Worm (Caenorhabditis elegans): Measurements from ENCODE around the gene zmp-6.

zmp-6 gene

ce11 chrIII:7207903-7208497 lies 39.6 kb downstream of the zmp-6 start, which contains the start of gene rpl-6 (continued):
- TF ChIP-seq skn-1 (tag; optimal IDR thresholded peaks at IDR 0.05) (peak; percentile 77), lin-39 (tag; optimal IDR thresholded peaks at IDR 0.05) (peak; percentile 73), lin-15B (tag; optimal IDR thresholded peaks at IDR 0.05) (peak; percentile 93), egl-27 (tag; optimal IDR thresholded peaks at IDR 0.05) (peak; percentile 72), nhr-23 (tag; optimal IDR thresholded peaks at IDR 0.05) (peak; percentile 98), ceh-16 (tag; optimal IDR thresholded peaks at IDR 0.05) (peak; percentile 21), fkh-10 (GFP tag; optimal IDR thresholded peaks at IDR 0.05) (peak; percentile 14), fos-1 (tag; optimal IDR thresholded peaks at IDR 0.05) (no peak), nhr-25 (tag; optimal IDR thresholded peaks at IDR 0.05) (peak; percentile 88), pha-4 (tag; optimal IDR thresholded peaks at IDR 0.05) (peak; percentile 98), nhr-43 (tag; optimal IDR thresholded peaks at IDR 0.05; ENCODE audit: poor library complexity, severe bottlenecking) (peak; percentile 79), unc-39 (tag; optimal IDR thresholded peaks at IDR 0.05) (no peak), hmg-11 (tag; optimal IDR thresholded peaks at IDR 0.05) (peak; percentile 81)

ce11 chrIII:7203130-7203775 lies 44.4 kb downstream of the zmp-6 start:
- TF ChIP-seq aly-2 (tag; optimal IDR thresholded peaks at IDR 0.05) (no peak), ceh-28 (tag; optimal IDR thresholded peaks at IDR 0.05) (peak; percentile 49), lsy-12 (tag; optimal IDR thresholded peaks at IDR 0.05) (peak; percentile 5), skn-1 (tag; optimal IDR thresholded peaks at IDR 0.05) (no peak), nhr-67 (tag; optimal IDR thresholded peaks at IDR 0.05) (no peak), nhr-23 (tag; optimal IDR thresholded peaks at IDR 0.05) (peak; percentile 68), ztf-4 (tag; optimal IDR thresholded peaks at IDR 0.05) (no peak), nhr-237 (tag; optimal IDR thresholded peaks at IDR 0.05) (no peak), fkh-10 (GFP tag; optimal IDR thresholded peaks at IDR 0.05) (no peak), ceh-16 (tag; optimal IDR thresholded peaks at IDR 0.05) (no peak), nhr-12 (tag; optimal IDR thresholded peaks at IDR 0.05) (no peak), nhr-77 (tag; optimal IDR thresholded peaks at IDR 0.05) (no peak), fkh-2 (tag; optimal IDR thresholded peaks at IDR 0.05) (no peak), nfya-1 (tag; optimal IDR thresholded peaks at IDR 0.05; ENCODE audit: insufficient read depth) (no peak), elt-2 (tag; optimal IDR thresholded peaks at IDR 0.05) (no peak), unc-39 (tag; optimal IDR thresholded peaks at IDR 0.05) (no peak), egl-5 (tag; optimal IDR thresholded peaks at IDR 0.05) (no peak), elt-3 (tag; optimal IDR thresholded peaks at IDR 0.05) (peak in 1 of 3 experiments; percentile 44), jun-1 (tag; optimal IDR thresholded peaks at IDR 0.05) (no peak), elt-1 (tag; optimal IDR thresholded peaks at IDR 0.05) (no peak), nhr-11 (tag; optimal IDR thresholded peaks at IDR 0.05) (no peak), ama-1 (optimal IDR thresholded peaks at IDR 0.05) (no peak), pqm-1 (tag; optimal IDR thresholded peaks at IDR 0.05) (no peak), eor-1 (tag; optimal IDR thresholded peaks at IDR 0.05) (no peak), ZK546.5 (tag; optimal IDR thresholded peaks at IDR 0.05) (no peak), R02D3.7 (tag; optimal IDR thresholded peaks at IDR 0.05) (no peak), nhr-43 (tag; optimal IDR thresholded peaks at IDR 0.05; ENCODE audit: poor library complexity, severe bottlenecking) (no peak), fos-1 (tag; optimal IDR thresholded peaks at IDR 0.05) (no peak), pha-4 (tag; optimal IDR thresholded peaks at IDR 0.05) (no peak), ceh-9 (tag; optimal IDR thresholded peaks at IDR 0.05) (no peak), nhr-25 (tag; optimal IDR thresholded peaks at IDR 0.05) (peak; percentile 58), nhr-76 (tag; optimal IDR thresholded peaks at IDR 0.05) (no peak), mml-1 (tag; optimal IDR thresholded peaks at IDR 0.05) (no peak), mdl-1 (tag; optimal IDR thresholded peaks at IDR 0.05) (no peak), nhr-28 (tag; optimal IDR thresholded peaks at IDR 0.05) (no peak), lin-39 (tag; optimal IDR thresholded peaks at IDR 0.05) (no peak), zag-1 (tag; optimal IDR thresholded peaks at IDR 0.05) (no peak), egl-27 (tag; optimal IDR thresholded peaks at IDR 0.05) (no peak), sea-2 (GFP tag; optimal IDR thresholded peaks at IDR 0.05) (no peak)

All from whole organism, L3 larva.